Fruit fly (Drosophila melanogaster): ENCODE results near the gene CG42728.

- TF ChIP-seq CG9705 (GFP tag; optimal IDR thresholded peaks at IDR 0.05) (no peak), lola (GFP tag; optimal IDR thresholded peaks at IDR 0.05) (no peak), dsf (GFP tag; optimal IDR thresholded peaks at IDR 0.05; ENCODE audit: borderline replicate concordance) (no peak), fru (GFP tag; optimal IDR thresholded peaks at IDR 0.05) (no peak), Hr78 (GFP tag; optimal IDR thresholded peaks at IDR 0.05) (no peak), foxo (GFP tag; optimal IDR thresholded peaks at IDR 0.05) (no peak), GATAd (GFP tag; optimal IDR thresholded peaks at IDR 0.05) (no peak), rgr (GFP tag; optimal IDR thresholded peaks at IDR 0.05) (no peak), psq (GFP tag; optimal IDR thresholded peaks at IDR 0.05) (no peak), CG32264 (GFP tag; optimal IDR thresholded peaks at IDR 0.05) (no peak), sage (GFP tag; optimal IDR thresholded peaks at IDR 0.05) (peak; percentile 48)
Observed at dm6 chr3L:15523806-15524346, 4.1 kb downstream of the CG42728 start, which contains the start of gene CG7945.

Measured in whole organism, wandering third instar larva.